Comparison of ENCODE assay signal across 8 worm cellular contexts in the genomic region with DNA sequence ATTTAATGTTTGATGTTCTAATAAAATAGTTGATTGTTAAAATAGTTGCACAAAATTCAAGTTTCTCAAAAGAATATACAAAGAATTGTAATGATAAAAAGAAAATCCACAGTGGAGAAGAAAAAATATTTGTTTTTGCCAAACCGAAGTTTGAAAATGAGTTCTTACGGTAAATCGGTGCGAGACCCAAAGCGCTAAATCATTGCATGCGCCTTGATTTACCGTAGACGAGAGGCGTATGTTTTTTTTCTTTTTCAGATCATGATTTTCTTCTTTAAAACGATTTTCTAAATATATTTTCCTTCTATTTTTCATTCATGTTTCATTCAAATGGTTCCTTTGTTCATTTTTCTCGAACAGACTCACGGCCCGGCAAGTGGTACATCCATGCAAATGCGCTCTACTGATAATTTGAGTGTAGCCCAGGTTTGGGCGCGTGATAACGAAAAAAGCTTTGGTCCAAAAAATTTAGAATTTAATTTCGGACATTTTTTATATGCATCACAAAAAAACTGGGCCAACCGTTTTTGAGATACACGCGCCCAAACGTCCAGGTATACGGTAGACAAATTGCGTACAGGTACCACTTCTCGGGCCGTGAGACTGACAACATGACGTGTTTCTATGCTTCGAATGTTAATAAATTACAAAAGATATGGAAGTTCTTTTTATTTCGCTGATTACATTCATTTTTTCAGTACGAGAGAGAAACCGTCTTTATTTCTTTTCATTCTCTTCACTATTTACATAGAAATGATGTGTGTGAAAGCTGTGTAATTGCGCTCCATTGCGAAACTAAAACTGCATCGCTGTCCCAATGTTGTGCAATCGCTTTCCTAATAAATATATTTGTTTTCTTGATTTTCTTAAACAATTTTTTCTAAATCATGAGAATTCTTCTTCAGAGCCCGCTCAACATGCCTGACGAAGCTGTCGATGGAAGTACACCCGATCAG.
A peak's percentile ranks its signal among the peaks of the same experiment; 100 is the strongest.
TF ChIP-seq lines count a peak whose summit lies in the region.

A gene (plus strand): TSS at position 906 of the 956 bp plus-strand sequence.

TF ChIP-seq in whole organism, L1 larva, 84 proteins besides CTCF, POLR2A, EP300 and RAD21 (continues in another document):
- TF ChIP-seq ceh-8 (GFP tag; optimal IDR thresholded peaks at IDR 0.05; lab: Kevin White, UChicago) (no peak), C16A3.4 (tag; optimal IDR thresholded peaks at IDR 0.05; lab: Kevin White, UChicago) (peak; percentile 21), unc-62 (GFP tag; optimal IDR thresholded peaks at IDR 0.05; lab: Kevin White, UChicago) (no peak), ets-5 (GFP tag; IDR thresholded peaks at IDR 0.05; lab: Robert Waterston, UW) (no peak), rnt-1 (tag; optimal IDR thresholded peaks at IDR 0.05; lab: Kevin White, UChicago) (no peak), lin-35 (GFP tag; optimal IDR thresholded peaks at IDR 0.05; lab: Kevin White, UChicago) (peak; percentile 30 to 64), nhr-71 (tag; optimal IDR thresholded peaks at IDR 0.05; lab: Kevin White, UChicago) (peak; percentile 34), jun-1 (tag; optimal IDR thresholded peaks at IDR 0.05; lab: Kevin White, UChicago) (no peak), efl-1 (optimal IDR thresholded peaks at IDR 0.05; lab: Kevin White, UChicago) (peak; percentile 37 to 43), efl-1 (GFP tag; optimal IDR thresholded peaks at IDR 0.05 in 1 of 2; lab: Kevin White, UChicago) (peak; percentile 28 to 78)

TF ChIP-seq in whole organism, L2 larva, 48 proteins besides CTCF, POLR2A, EP300 and RAD21 (continues in another document):
- TF ChIP-seq nhr-129 (tag; optimal IDR thresholded peaks at IDR 0.05; lab: Kevin White, UChicago), result peak; percentile 71
- peak; percentile 55 for TF ChIP-seq fos-1 (tag; optimal IDR thresholded peaks at IDR 0.05; lab: Kevin White, UChicago)
- no peak for TF ChIP-seq nhr-237 (tag; optimal IDR thresholded peaks at IDR 0.05; lab: Kevin White, UChicago)
- no peak for TF ChIP-seq lin-11 (tag; optimal IDR thresholded peaks at IDR 0.05; lab: Kevin White, UChicago)
- TF ChIP-seq blmp-1 (tag; optimal IDR thresholded peaks at IDR 0.05; lab: Kevin White, UChicago; ENCODE audit: insufficient read depth), result no peak
- TF ChIP-seq nhr-11 (tag; optimal IDR thresholded peaks at IDR 0.05; lab: Kevin White, UChicago), result no peak
- peak; percentile 26 for TF ChIP-seq sma-3 (GFP tag; optimal IDR thresholded peaks at IDR 0.05; lab: Kevin White, UChicago)
- TF ChIP-seq snpc-4 (tag; optimal IDR thresholded peaks at IDR 0.05; lab: Kevin White, UChicago), result no peak
- TF ChIP-seq peb-1 (tag; optimal IDR thresholded peaks at IDR 0.05; lab: Kevin White, UChicago), result no peak
- no peak for TF ChIP-seq unc-55 (GFP tag; optimal IDR thresholded peaks at IDR 0.05; lab: Kevin White, UChicago)

TF ChIP-seq in whole organism, L3 larva, 47 proteins besides CTCF, POLR2A, EP300 and RAD21 (continues in another document):
- TF ChIP-seq mml-1 (tag; optimal IDR thresholded peaks at IDR 0.05; lab: Kevin White, UChicago) (no peak), elt-2 (tag; optimal IDR thresholded peaks at IDR 0.05; lab: Kevin White, UChicago) (peak; percentile 72), lin-39 (tag; optimal IDR thresholded peaks at IDR 0.05; lab: Kevin White, UChicago) (no peak), snpc-4 (tag; optimal IDR thresholded peaks at IDR 0.05; lab: Kevin White, UChicago) (peak; percentile 64), nfya-1 (tag; optimal IDR thresholded peaks at IDR 0.05; lab: Kevin White, UChicago; ENCODE audit: insufficient read depth) (no peak), aly-2 (tag; optimal IDR thresholded peaks at IDR 0.05; lab: Kevin White, UChicago) (no peak), ZK546.5 (tag; optimal IDR thresholded peaks at IDR 0.05; lab: Kevin White, UChicago) (no peak), nhr-23 (tag; optimal IDR thresholded peaks at IDR 0.05; lab: Kevin White, UChicago) (peak; percentile 16), pqm-1 (tag; optimal IDR thresholded peaks at IDR 0.05; lab: Kevin White, UChicago) (peak; percentile 40), lin-15B (tag; optimal IDR thresholded peaks at IDR 0.05; lab: Kevin White, UChicago) (peak; percentile 64)

TF ChIP-seq in whole organism, L4 larva, 104 proteins besides CTCF, POLR2A, EP300 and RAD21 (continues in another document):
- TF ChIP-seq lin-1 (GFP tag; IDR thresholded peaks at IDR 0.05; lab: Robert Waterston, UW) (no peak), Y48G9A.11 (GFP tag; IDR thresholded peaks at IDR 0.05; lab: Robert Waterston, UW) (no peak), hlh-30 (tag; optimal IDR thresholded peaks at IDR 0.05; lab: Kevin White, UChicago; ENCODE audit: insufficient read depth) (peak; percentile 19), rbr-2 (tag; optimal IDR thresholded peaks at IDR 0.05; lab: Kevin White, UChicago) (peak; percentile 19), jun-1 (tag; optimal IDR thresholded peaks at IDR 0.05; lab: Kevin White, UChicago) (no peak), T20F7.1 (GFP tag; optimal IDR thresholded peaks at IDR 0.05; lab: Kevin White, UChicago) (peak; percentile 67), zfp-2 (tag; optimal IDR thresholded peaks at IDR 0.05; lab: Kevin White, UChicago) (no peak), unc-39 (tag; optimal IDR thresholded peaks at IDR 0.05; lab: Kevin White, UChicago) (no peak), lin-15B (tag; optimal IDR thresholded peaks at IDR 0.05; lab: Kevin White, UChicago) (no peak), ama-1 (optimal IDR thresholded peaks at IDR 0.05; lab: Kevin White, UChicago) (no peak), T26A8.4 (GFP tag; IDR thresholded peaks at IDR 0.05; lab: Robert Waterston, UW) (no peak)

TF ChIP-seq in whole organism, late embryonic, 69 proteins besides CTCF, POLR2A, EP300 and RAD21:
- TF ChIP-seq nfya-1 (tag; optimal IDR thresholded peaks at IDR 0.05; lab: Kevin White, UChicago) (peak; percentile 10), unc-3 (GFP tag; conservative IDR thresholded peaks at IDR 0.05; lab: Robert Waterston, UW) (no peak), unc-3 (tag; optimal IDR thresholded peaks at IDR 0.05; lab: Kevin White, UChicago) (peak; percentile 16), che-1 (tag; optimal IDR thresholded peaks at IDR 0.05; lab: Kevin White, UChicago) (no peak), nhr-11 (tag; optimal IDR thresholded peaks at IDR 0.05; lab: Kevin White, UChicago) (no peak)

TF ChIP-seq in whole organism, midembryonic, 9 proteins besides CTCF, POLR2A, EP300 and RAD21:
- TF ChIP-seq cog-1 (tag; optimal IDR thresholded peaks at IDR 0.05; lab: Kevin White, UChicago) (peak; percentile 4), klf-2 (GFP tag; conservative IDR thresholded peaks at IDR 0.05; lab: Robert Waterston, UW) (no peak)
TF ChIP-seq in whole organism, midembryonic: peak in this region for 1.

TF ChIP-seq in whole organism, mixed stage, embryonic, 35 proteins besides CTCF, POLR2A, EP300 and RAD21:
- peak; percentile 1 for TF ChIP-seq sptf-1 (tag; optimal IDR thresholded peaks at IDR 0.05; lab: Kevin White, UChicago)
- peak; percentile 65 for TF ChIP-seq pha-4 (tag; optimal IDR thresholded peaks at IDR 0.05; lab: Kevin White, UChicago)
- no peak for TF ChIP-seq blmp-1 (tag; optimal IDR thresholded peaks at IDR 0.05; lab: Kevin White, UChicago)
- no peak for TF ChIP-seq bed-3 (GFP tag; optimal IDR thresholded peaks at IDR 0.05; lab: Kevin White, UChicago)
- no peak for TF ChIP-seq mls-2 (tag; optimal IDR thresholded peaks at IDR 0.05; lab: Kevin White, UChicago)
- no peak for TF ChIP-seq cnd-1 (tag; optimal IDR thresholded peaks at IDR 0.05; lab: Kevin White, UChicago)
- no peak for TF ChIP-seq zip-8 (tag; optimal IDR thresholded peaks at IDR 0.05; lab: Kevin White, UChicago)
- peak; percentile 21 for TF ChIP-seq lsy-2 (tag; optimal IDR thresholded peaks at IDR 0.05; lab: Kevin White, UChicago)
- peak; percentile 29 for TF ChIP-seq mep-1 (tag; optimal IDR thresholded peaks at IDR 0.05; lab: Kevin White, UChicago)
- no peak for TF ChIP-seq lin-32 (GFP tag; optimal IDR thresholded peaks at IDR 0.05; lab: Kevin White, UChicago)
TF ChIP-seq in whole organism, mixed stage, embryonic: peak in this region for 4.

TF ChIP-seq in whole organism, young adult, 124 proteins besides CTCF, POLR2A, EP300 and RAD21 (continues in another document):
- TF ChIP-seq chd-7 (tag; optimal IDR thresholded peaks at IDR 0.05; lab: Kevin White, UChicago) (no peak), T07F8.4 (tag; optimal IDR thresholded peaks at IDR 0.05; lab: Kevin White, UChicago) (no peak), atf-7 (tag; optimal IDR thresholded peaks at IDR 0.05; lab: Kevin White, UChicago) (no peak), pha-4 (tag; optimal IDR thresholded peaks at IDR 0.05; lab: Kevin White, UChicago) (no peak), K11D2.4 (GFP tag; IDR thresholded peaks at IDR 0.05; lab: Robert Waterston, UW) (no peak), madf-6 (GFP tag; IDR thresholded peaks at IDR 0.05; lab: Robert Waterston, UW) (peak; percentile 82), ztf-22 (GFP tag; optimal IDR thresholded peaks at IDR 0.05; lab: Kevin White, UChicago) (no peak), ceh-91 (GFP tag; IDR thresholded peaks at IDR 0.05; lab: Robert Waterston, UW) (no peak), die-1 (tag; optimal IDR thresholded peaks at IDR 0.05; lab: Kevin White, UChicago) (no peak), ztf-3 (GFP tag; optimal IDR thresholded peaks at IDR 0.05; lab: Kevin White, UChicago) (no peak), C17E4.6 (GFP tag; IDR thresholded peaks at IDR 0.05; lab: Robert Waterston, UW) (no peak), ceh-27 (GFP tag; optimal IDR thresholded peaks at IDR 0.05; lab: Kevin White, UChicago) (no peak), mcd-1 (GFP tag; IDR thresholded peaks at IDR 0.05; lab: Robert Waterston, UW) (peak; percentile 86), nhr-120 (GFP tag; IDR thresholded peaks at IDR 0.05; lab: Robert Waterston, UW) (no peak), ccch-3 (GFP tag; optimal IDR thresholded peaks at IDR 0.05; lab: Kevin White, UChicago) (no peak), F57A8.1 (GFP tag; optimal IDR thresholded peaks at IDR 0.05; lab: Kevin White, UChicago) (no peak), ztf-18 (tag; optimal IDR thresholded peaks at IDR 0.05; lab: Kevin White, UChicago) (peak; percentile 40), attf-6 (GFP tag; IDR thresholded peaks at IDR 0.05; lab: Robert Waterston, UW) (no peak), hlh-26 (GFP tag; conservative IDR thresholded peaks at IDR 0.05; lab: Robert Waterston, UW) (no peak), F49E8.2 (tag; optimal IDR thresholded peaks at IDR 0.05; lab: Kevin White, UChicago; ENCODE audit: insufficient read depth) (no peak), lsl-1 (GFP tag; optimal IDR thresholded peaks at IDR 0.05; lab: Kevin White, UChicago) (peak; percentile 85), cebp-1 (GFP tag; IDR thresholded peaks at IDR 0.05; lab: Robert Waterston, UW) (no peak), cebp-1 (tag; optimal IDR thresholded peaks at IDR 0.05; lab: Kevin White, UChicago) (peak; percentile 81), sdz-38 (tag; optimal IDR thresholded peaks at IDR 0.05; lab: Kevin White, UChicago) (no peak), rcor-1 (GFP tag; IDR thresholded peaks at IDR 0.05; lab: Robert Waterston, UW) (no peak), fkh-3 (tag; optimal IDR thresholded peaks at IDR 0.05; lab: Kevin White, UChicago) (no peak), snpc-4 (GFP tag; optimal IDR thresholded peaks at IDR 0.05; lab: Kevin White, UChicago) (no peak), snpc-4 (tag; optimal IDR thresholded peaks at IDR 0.05; lab: Kevin White, UChicago) (peak in 1 of 4 experiments; percentile 16)
